Fruit fly (Drosophila melanogaster) whole organism, pupa: ENCODE data around the gene CG31213.

Experiments used
- CG10348 ChIP-seq: fragments of 200-800 bp; sonication (Bioruptor generic); IDR thresholded peaks from 2 replicates; pipeline ENCODE4 v1.3.6; 2022; ENCODE audit warnings: missing biosample characterization, missing genetic modification characterization
- CG12605 ChIP-seq: fragments of 200-800 bp; sonication (Bioruptor generic); IDR thresholded peaks from 2 replicates; pipeline ENCODE4 v1.3.6; 2022; ENCODE audit warnings: missing biosample characterization, missing genetic modification characterization
- CG13204 ChIP-seq: fragments of 200-800 bp; sonication (Bioruptor generic); optimal IDR thresholded peaks from 2 replicates; lab custom pipeline; 2018; ENCODE audit warnings: missing biosample characterization, mild to moderate bottlenecking, missing genetic modification characterization, moderate library complexity
- CG14655 ChIP-seq: fragments of 200-800 bp; sonication (Bioruptor generic); optimal IDR thresholded peaks from 3 replicates; lab custom pipeline; 2017; ENCODE audit warnings: mild to moderate bottlenecking, missing biosample characterization, missing genetic modification reagents, missing genetic modification characterization
- CG15710 ChIP-seq: fragments of 200-800 bp; sonication (Bioruptor generic); optimal IDR thresholded peaks from 2 replicates; lab custom pipeline; 2018; ENCODE audit warnings: missing biosample characterization, mild to moderate bottlenecking, missing genetic modification characterization, moderate library complexity
- CG17806 ChIP-seq: fragments of 200-800 bp; sonication (Bioruptor generic); optimal IDR thresholded peaks from 2 replicates; lab custom pipeline; 2018; ENCODE audit warnings: missing biosample characterization, mild to moderate bottlenecking, missing genetic modification characterization, moderate library complexity
- CG32121 ChIP-seq: fragments of 200-800 bp; sonication (Bioruptor generic); IDR thresholded peaks from 2 replicates; pipeline ENCODE4 v1.3.6; 2022; ENCODE audit warnings: missing biosample characterization, missing genetic modification characterization
- CG34367 ChIP-seq: fragments of 200-800 bp; sonication (Bioruptor generic); optimal IDR thresholded peaks from 2 replicates; lab custom pipeline; 2018; ENCODE audit warnings: missing biosample characterization, mild to moderate bottlenecking, missing genetic modification characterization
- CG4496 ChIP-seq: fragments of 200-800 bp; sonication (Bioruptor generic); IDR thresholded peaks from 3 replicates; pipeline ENCODE4 v1.3.6; 2022; ENCODE audit warnings: missing biosample characterization, missing genetic modification characterization
- CG8159 ChIP-seq: fragments of 200-800 bp; sonication (Bioruptor generic); optimal IDR thresholded peaks from 3 replicates; lab custom pipeline; 2018; ENCODE audit warnings: missing biosample characterization, mild to moderate bottlenecking, missing genetic modification characterization, moderate library complexity
- CG8301 ChIP-seq: fragments of 200-800 bp; sonication (Bioruptor generic); optimal IDR thresholded peaks from 2 replicates; lab custom pipeline; 2018; ENCODE audit warnings: missing biosample characterization, mild to moderate bottlenecking, missing genetic modification characterization
- CG9948 ChIP-seq: fragments of 200-800 bp; sonication (Bioruptor generic); optimal IDR thresholded peaks from 2 replicates; lab custom pipeline; 2018; ENCODE audit warnings: missing biosample characterization, mild to moderate bottlenecking, missing genetic modification characterization, moderate library complexity
- D1 ChIP-seq: fragments of 200-800 bp; sonication (Bioruptor generic); optimal IDR thresholded peaks from 2 replicates; lab custom pipeline; 2018; ENCODE audit warnings: missing biosample characterization, mild to moderate bottlenecking, missing genetic modification characterization, moderate library complexity
- EcR ChIP-seq: fragments of 200-800 bp; sonication (Bioruptor generic); optimal IDR thresholded peaks from 3 replicates; lab custom pipeline; 2019; ENCODE audit warnings: missing biosample characterization, missing genetic modification characterization, mild to moderate bottlenecking, moderate library complexity, missing genetic modification reagents
- Ets98B ChIP-seq: fragments of 200-800 bp; sonication (Bioruptor generic); IDR thresholded peaks from 2 replicates; pipeline ENCODE4 v1.3.6; 2022; ENCODE audit warnings: missing biosample characterization, missing genetic modification characterization
- Pif1A ChIP-seq: fragments of 200-800 bp; sonication (Bioruptor generic); optimal IDR thresholded peaks from 3 replicates; lab custom pipeline; 2016; ENCODE audit warnings: missing biosample characterization, missing genetic modification characterization
- Pif1B ChIP-seq: fragments of 200-800 bp; sonication (Bioruptor generic); optimal IDR thresholded peaks from 3 replicates; lab custom pipeline; 2016; ENCODE audit warnings: missing biosample characterization, missing genetic modification characterization
- Snoo ChIP-seq: fragments of 200-800 bp; sonication (Bioruptor generic); optimal IDR thresholded peaks from 3 replicates; lab custom pipeline; 2017; ENCODE audit warnings: missing biosample characterization, mild to moderate bottlenecking, missing genetic modification characterization, inconsistent platforms
- fd96Ca ChIP-seq: fragments of 200-800 bp; sonication (Bioruptor generic); IDR thresholded peaks from 3 replicates; pipeline ENCODE4 v1.3.6; 2022; ENCODE audit warnings: missing biosample characterization, missing genetic modification characterization
- gl ChIP-seq: fragments of 200-800 bp; sonication (Bioruptor generic); optimal IDR thresholded peaks from 2 replicates; lab custom pipeline; 2018; ENCODE audit warnings: missing biosample characterization, mild to moderate bottlenecking, missing genetic modification characterization
- rn ChIP-seq: fragments of 200-800 bp; sonication (Bioruptor generic); IDR thresholded peaks from 2 replicates; pipeline ENCODE4 v1.3.6; 2022; ENCODE audit warnings: missing biosample characterization, missing genetic modification characterization

CG31213 gene

DNA sequence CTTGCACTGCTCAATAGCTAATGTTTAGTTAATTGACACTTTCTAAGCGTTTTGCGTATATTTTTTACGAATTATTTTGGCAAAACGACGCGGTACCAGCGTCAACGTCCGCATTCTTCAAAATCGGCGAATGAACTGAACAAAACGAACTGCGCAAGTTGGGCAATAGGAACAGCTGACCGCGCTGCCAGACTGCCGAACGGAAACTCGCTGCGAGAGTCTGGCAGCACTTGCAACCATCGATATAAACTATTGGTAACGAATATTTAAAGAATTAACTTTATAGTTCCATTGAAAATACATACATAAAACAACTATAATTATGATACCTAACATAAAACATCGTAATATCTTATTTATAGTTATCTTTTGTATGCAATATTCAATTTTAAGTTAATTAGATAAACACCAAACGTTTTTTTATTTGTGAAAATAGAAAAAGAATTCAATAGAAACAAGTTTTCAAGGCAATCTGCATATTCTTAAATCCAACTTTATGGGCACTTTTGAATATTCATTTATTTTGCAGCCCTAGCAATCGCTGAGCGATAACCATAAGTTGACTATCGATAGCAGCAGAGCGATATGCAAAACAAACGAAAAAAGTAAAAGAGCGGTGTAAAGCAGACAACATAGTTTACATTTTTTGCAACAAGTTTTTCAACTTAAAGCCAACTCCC, 35.8 kb downstream of the CG31213 start, which contains the start of the genes Hs6st and MED25:
TSS of gene Hs6st (minus strand) at position 141 of the 680 bp plus-strand sequence.
TSS of gene MED25 (plus strand) at position 576 of the 680 bp plus-strand sequence.
- no peak for TF ChIP-seq CG14655
- TF ChIP-seq Snoo (tag; lab: Kevin White, UChicago), result no peak
- no peak for TF ChIP-seq gl
- no peak for TF ChIP-seq rn
- TF ChIP-seq EcR (GFP tag; lab: Kevin White, UChicago), result no peak
- TF ChIP-seq CG4496 (GFP tag; lab: Robert Waterston, UW), result peak; percentile 50; the same call in 2 of the 3 replicates
- peak; percentile 66 for TF ChIP-seq CG8159
- TF ChIP-seq CG17806, result no peak
- TF ChIP-seq CG13204, result no peak
- TF ChIP-seq Pif1A, result no peak
- TF ChIP-seq CG15710, result peak; percentile 13
- TF ChIP-seq D1 (tag; lab: Kevin White, UChicago), result no peak
- peak; percentile 5; the same call in 1 of the 2 replicates for TF ChIP-seq CG12605 (GFP tag; lab: Robert Waterston, UW)
- no peak for TF ChIP-seq Pif1B
- no peak for TF ChIP-seq CG8301 (tag; lab: Kevin White, UChicago)
- no peak for TF ChIP-seq CG10348
- TF ChIP-seq fd96Ca (GFP tag; lab: Robert Waterston, UW), result no peak
- peak; percentile 40 for TF ChIP-seq CG9948 (tag; lab: Kevin White, UChicago)
- TF ChIP-seq Ets98B (GFP tag; lab: Robert Waterston, UW), result peak; percentile 5; the same call in 1 of the 2 replicates
- TF ChIP-seq CG32121 (GFP tag; lab: Robert Waterston, UW), result no peak; the same call in 1 of the 2 replicates
- TF ChIP-seq CG34367 (tag; lab: Kevin White, UChicago), result no peak

- TF ChIP-seq CG8301 (tag; lab: Kevin White, UChicago) (no peak), CG34367 (tag; lab: Kevin White, UChicago) (no peak), CG10348 (no peak), gl (no peak), CG17806 (no peak), CG13204 (no peak), D1 (tag; lab: Kevin White, UChicago) (no peak), Pif1B (no peak), EcR (GFP tag; lab: Kevin White, UChicago) (no peak)
These were observed 38.2 kb downstream of the CG31213 start for dm6 chr3R:20010942-20011341.

DNA sequence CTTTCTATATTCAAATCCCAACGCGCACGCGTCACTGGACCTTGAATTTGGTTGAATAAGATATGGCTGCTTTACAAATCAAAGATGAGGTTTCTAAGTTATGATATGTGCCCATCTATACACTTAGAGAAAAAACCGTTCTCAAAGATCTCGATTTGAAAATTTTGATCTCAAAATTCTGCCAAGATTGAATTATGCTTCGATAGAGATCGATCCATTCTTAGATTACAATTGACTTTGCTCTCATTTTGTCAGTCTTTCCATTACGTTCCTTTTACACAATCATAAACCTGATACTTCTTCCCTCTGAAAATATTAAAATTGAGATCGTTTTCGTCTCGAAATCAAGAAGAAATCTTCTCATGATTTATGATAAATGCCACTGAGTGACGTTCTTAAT, 40.0 kb downstream of the CG31213 start:
- TF ChIP-seq Snoo (tag; lab: Kevin White, UChicago), result no peak
- no peak for TF ChIP-seq CG12605 (GFP tag; lab: Robert Waterston, UW)
- no peak for TF ChIP-seq rn
- no peak for TF ChIP-seq Pif1B
- no peak for TF ChIP-seq CG8301 (tag; lab: Kevin White, UChicago)
- TF ChIP-seq CG32121 (GFP tag; lab: Robert Waterston, UW), result no peak
- no peak for TF ChIP-seq Pif1A
- no peak for TF ChIP-seq D1 (tag; lab: Kevin White, UChicago)
- TF ChIP-seq gl, result no peak
- TF ChIP-seq CG34367 (tag; lab: Kevin White, UChicago), result no peak
- TF ChIP-seq CG17806, result no peak
- TF ChIP-seq CG14655, result no peak
- no peak for TF ChIP-seq Ets98B (GFP tag; lab: Robert Waterston, UW)
- no peak for TF ChIP-seq CG4496 (GFP tag; lab: Robert Waterston, UW)
- no peak for TF ChIP-seq CG10348
- TF ChIP-seq CG15710, result no peak
- TF ChIP-seq, all 21 proteins: peak for 0

DNA sequence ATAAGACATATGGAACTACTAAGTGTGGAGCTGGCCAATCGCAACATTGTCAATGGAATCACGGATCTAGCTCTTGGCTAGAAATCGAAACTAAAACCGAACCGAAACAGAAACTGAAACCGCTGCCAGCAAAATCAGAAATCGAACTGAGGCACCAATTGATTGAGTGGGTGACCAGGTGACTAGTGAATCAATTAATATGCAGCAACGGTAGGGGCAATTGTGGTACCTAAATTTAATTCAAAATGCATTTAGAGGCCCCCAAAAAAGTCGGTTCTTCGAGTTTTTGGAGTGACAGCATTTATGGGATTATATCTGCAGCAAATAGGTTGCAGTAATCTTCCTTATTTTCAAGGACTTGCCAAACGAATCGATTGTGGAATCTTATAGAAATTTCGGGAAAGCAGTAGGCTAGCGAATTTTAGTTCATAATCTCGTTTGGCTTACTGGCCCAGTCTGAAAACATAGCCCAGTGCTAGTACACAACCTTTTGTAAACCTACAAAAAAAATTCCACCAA, 40.8 kb downstream of the CG31213 start, which contains the start of the genes CG17190 and CG4836:
TSS of gene CG17190 (minus strand) at position 101 of the 519 bp plus-strand sequence.
TSS of gene CG4836 (plus strand) at position 469 of the 519 bp plus-strand sequence.
- TF ChIP-seq CG17806 (no peak), Snoo (tag; lab: Kevin White, UChicago) (no peak), Ets98B (GFP tag; lab: Robert Waterston, UW) (no peak), CG9948 (tag; lab: Kevin White, UChicago) (no peak), fd96Ca (GFP tag; lab: Robert Waterston, UW) (no peak), CG4496 (GFP tag; lab: Robert Waterston, UW) (no peak), Pif1A (no peak), gl (no peak), CG10348 (no peak)

DNA sequence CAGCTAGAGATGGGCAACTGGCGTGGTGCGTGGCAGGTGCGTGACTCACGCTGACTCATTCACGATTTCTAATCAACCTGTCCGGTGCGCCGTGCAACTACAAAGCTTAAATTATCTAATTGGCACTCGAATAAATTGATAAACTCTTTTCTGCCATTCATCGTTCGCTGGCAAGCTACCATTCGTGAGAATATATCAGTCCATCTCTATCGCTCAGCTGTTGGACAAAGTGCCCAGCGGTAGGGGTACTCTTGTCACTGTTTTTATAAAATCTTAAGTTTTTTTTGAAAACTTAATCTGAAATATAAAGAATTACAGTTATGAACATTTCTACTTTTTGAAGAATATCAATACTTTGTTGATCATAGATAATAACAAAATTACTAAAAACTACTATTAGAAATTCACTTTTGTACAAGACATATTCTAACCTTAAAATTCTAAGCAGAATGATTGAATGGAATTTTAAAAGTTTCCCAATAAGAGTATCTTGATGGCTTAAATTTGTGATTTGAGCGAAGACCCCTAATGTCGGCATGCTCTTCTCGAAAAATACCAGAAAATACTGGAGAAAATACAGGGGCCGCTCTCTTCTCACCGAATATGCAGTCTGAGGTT, 48.6 kb downstream of the CG31213 start, which contains the start of the genes PIG-L and psidin:
TSS of gene PIG-L (minus strand) at position 187 of the 618 bp plus-strand sequence.
TSS of gene psidin (plus strand) at position 553 of the 618 bp plus-strand sequence.
- TF ChIP-seq CG8301 (tag; lab: Kevin White, UChicago) (peak; percentile 51), Pif1B (no peak), CG12605 (GFP tag; lab: Robert Waterston, UW) (peak; percentile 52), gl (no peak), CG34367 (tag; lab: Kevin White, UChicago) (peak; percentile 83), Ets98B (GFP tag; lab: Robert Waterston, UW) (peak; percentile 30; the same call in 1 of the 2 replicates), CG4496 (GFP tag; lab: Robert Waterston, UW) (peak; percentile 39; the same call in 2 of the 3 replicates), fd96Ca (GFP tag; lab: Robert Waterston, UW) (peak; percentile 62; the same call in 2 of the 3 replicates), rn (peak; percentile 23), CG10348 (no peak), CG8159 (peak; percentile 72), CG32121 (GFP tag; lab: Robert Waterston, UW) (peak; percentile 66), CG17806 (peak; percentile 46), CG14655 (no peak), Snoo (tag; lab: Kevin White, UChicago) (peak; percentile 85), EcR (GFP tag; lab: Kevin White, UChicago) (no peak), Pif1A (no peak), CG15710 (peak; percentile 88), CG9948 (tag; lab: Kevin White, UChicago) (peak; percentile 81)
- TF ChIP-seq, all 21 proteins: peak for 13
